Worm (Caenorhabditis elegans) whole organism, L4 larva: ENCODE measurements around the gene srh-177.

Experiments used
- F26F4.8 ChIP-seq: fragments of 200-800 bp; sonication (Bioruptor generic); conservative IDR thresholded peaks from 2 replicates; pipeline ENCODE4 v1.3.6; 2022; ENCODE audit warnings: missing genetic modification characterization, missing compliant biosample characterization
- F44E2.7 ChIP-seq: fragments of 200-800 bp; sonication (Bioruptor generic); IDR thresholded peaks from 2 replicates; pipeline ENCODE4 v2.1.2; 2022; ENCODE audit warnings: missing genetic modification characterization, missing compliant biosample characterization
- F49E8.2 ChIP-seq: sonication (generic microtip); optimal IDR thresholded peaks from 2 replicates; lab custom pipeline; 2016; ENCODE audit warnings: missing compliant biosample characterization, mild to moderate bottlenecking, missing genetic modification characterization, borderline replicate concordance
- Y48G9A.11 ChIP-seq: fragments of 200-800 bp; sonication (Bioruptor generic); IDR thresholded peaks from 2 replicates; pipeline ENCODE4 v1.3.6; 2022; ENCODE audit warnings: missing genetic modification reagents, missing genetic modification characterization, missing compliant biosample characterization
- Y75B8A.6 ChIP-seq: fragments of 200-800 bp; sonication (Bioruptor generic); IDR thresholded peaks from 2 replicates; pipeline ENCODE4 v1.3.6; 2022; ENCODE audit warnings: missing genetic modification reagents, missing genetic modification characterization, missing compliant biosample characterization
- ceh-20 ChIP-seq: fragments of 200-800 bp; sonication (Bioruptor generic); IDR thresholded peaks from 2 replicates; pipeline ENCODE4 v1.3.6; 2022; ENCODE audit warnings: missing genetic modification reagents, missing genetic modification characterization, missing compliant biosample characterization
- ceh-28 ChIP-seq: fragments of 150-350 bp; optimal IDR thresholded peaks from 2 replicates; lab custom pipeline; 2014; ENCODE audit warnings: missing biosample characterization, missing genetic modification reagents, missing genetic modification characterization
- ceh-82 ChIP-seq: sonication (generic microtip); optimal IDR thresholded peaks from 2 replicates; lab custom pipeline; 2017; ENCODE audit warnings: missing biosample characterization, missing genetic modification characterization
- ces-1 ChIP-seq: fragments of 150-350 bp; sonication (generic microtip); optimal IDR thresholded peaks from 4 replicates; lab custom pipeline; 2014; ENCODE audit warnings: missing biosample characterization, missing genetic modification reagents, missing genetic modification characterization
- duxl-1 ChIP-seq: sonication (generic microtip); optimal IDR thresholded peaks from 2 replicates; lab custom pipeline; 2016; ENCODE audit warnings: mild to moderate bottlenecking, missing genetic modification characterization, moderate library complexity, missing compliant biosample characterization; ENCODE audit not compliant: poor library complexity
- dve-1 ChIP-seq: sonication (generic microtip); optimal IDR thresholded peaks from 2 replicates; lab custom pipeline; 2017; ENCODE audit warnings: antibody characterized with exemption, mild to moderate bottlenecking, missing genetic modification characterization, missing compliant biosample characterization; ENCODE audit not compliant: insufficient read depth
- egl-27 ChIP-seq: sonication (generic microtip); optimal IDR thresholded peaks from 3 replicates; lab custom pipeline; 2017; ENCODE audit warnings: missing biosample characterization, missing genetic modification reagents, missing genetic modification characterization
- egl-43 ChIP-seq: fragments of 200-800 bp; sonication (Bioruptor generic); IDR thresholded peaks from 2 replicates; pipeline ENCODE4 v1.3.6; 2022; ENCODE audit warnings: missing genetic modification reagents, missing genetic modification characterization, missing compliant biosample characterization
- fkh-10 ChIP-seq: fragments of 150-350 bp; optimal IDR thresholded peaks from 2 replicates; lab custom pipeline; 2014; ENCODE audit warnings: missing biosample characterization, missing genetic modification reagents, missing genetic modification characterization
- gei-8 ChIP-seq: fragments of 200-800 bp; sonication (Bioruptor generic); optimal IDR thresholded peaks from 2 replicates; lab custom pipeline; 2018; ENCODE audit warnings: mild to moderate bottlenecking, missing genetic modification characterization, missing compliant biosample characterization
- hif-1 ChIP-seq, 2 experiments: sonication (generic microtip); optimal IDR thresholded peaks; 2 replicates each; lab custom pipeline; 2016 to 2017; ENCODE audit warnings: missing compliant biosample characterization in 2 of 2, missing genetic modification characterization in 2 of 2, missing genetic modification reagents in 2 of 2, missing genotype in 2 of 2, mild to moderate bottlenecking in 1 of 2
- hlh-11 ChIP-seq: fragments of 200-800 bp; sonication (Bioruptor generic); optimal IDR thresholded peaks from 2 replicates; lab custom pipeline; 2018; ENCODE audit warnings: mild to moderate bottlenecking, missing genetic modification characterization, missing compliant biosample characterization
- hlh-30 ChIP-seq: sonication (generic microtip); optimal IDR thresholded peaks from 2 replicates; lab custom pipeline; 2017; ENCODE audit warnings: antibody characterized with exemption, mild to moderate bottlenecking, missing genetic modification characterization, missing compliant biosample characterization; ENCODE audit not compliant: insufficient read depth
- hmg-1.1 ChIP-seq: fragments of 200-800 bp; sonication (Bioruptor generic); IDR thresholded peaks from 2 replicates; pipeline ENCODE4 v1.3.6; 2022; ENCODE audit warnings: missing genetic modification reagents, missing genetic modification characterization, missing compliant biosample characterization
- jun-1 ChIP-seq: fragments of 150-350 bp; optimal IDR thresholded peaks from 2 replicates; lab custom pipeline; 2014; ENCODE audit warnings: missing biosample characterization, missing genetic modification reagents, missing genetic modification characterization
- lin-1 ChIP-seq: fragments of 200-800 bp; sonication (Bioruptor generic); IDR thresholded peaks from 2 replicates; pipeline ENCODE4 v1.3.6; 2022; ENCODE audit warnings: missing genetic modification reagents, missing genetic modification characterization, missing compliant biosample characterization
- lin-13 ChIP-seq: fragments of 150-350 bp; optimal IDR thresholded peaks from 2 replicates; lab custom pipeline; 2014; ENCODE audit warnings: missing biosample characterization, missing genetic modification reagents, missing genetic modification characterization
- lin-15B ChIP-seq: fragments of 150-350 bp; sonication (generic microtip); optimal IDR thresholded peaks from 3 replicates; lab custom pipeline; 2014; ENCODE audit warnings: missing biosample characterization, missing genetic modification characterization
- lin-29 ChIP-seq: fragments of 200-800 bp; sonication (Bioruptor generic); IDR thresholded peaks from 2 replicates; pipeline ENCODE4 v1.3.6; 2022; ENCODE audit warnings: missing genetic modification reagents, missing genetic modification characterization, missing compliant biosample characterization
- mdt-29 ChIP-seq: fragments of 200-800 bp; sonication (Bioruptor generic); IDR thresholded peaks from 2 replicates; pipeline ENCODE4 v1.3.6; 2022; ENCODE audit warnings: missing genetic modification reagents, missing genetic modification characterization, missing compliant biosample characterization
- mep-1 ChIP-seq: fragments of 150-350 bp; sonication (generic microtip); optimal IDR thresholded peaks from 3 replicates; lab custom pipeline; 2014; ENCODE audit warnings: missing biosample characterization, missing genetic modification characterization
- mes-2 ChIP-seq: sonication (generic microtip); optimal IDR thresholded peaks from 2 replicates; lab custom pipeline; 2016; ENCODE audit warnings: missing genotype, mild to moderate bottlenecking, missing genetic modification characterization, missing compliant biosample characterization; ENCODE audit not compliant: poor library complexity, severe bottlenecking
- mxl-3 ChIP-seq: fragments of 200-800 bp; sonication (Bioruptor generic); optimal IDR thresholded peaks from 2 replicates; lab custom pipeline; 2018; ENCODE audit warnings: mild to moderate bottlenecking, missing genetic modification characterization, missing compliant biosample characterization
- nhr-111 ChIP-seq: fragments of 200-800 bp; sonication (Bioruptor generic); optimal IDR thresholded peaks from 2 replicates; lab custom pipeline; 2018; ENCODE audit warnings: mild to moderate bottlenecking, missing genetic modification characterization, missing compliant biosample characterization
- nhr-28 ChIP-seq: fragments of 150-350 bp; optimal IDR thresholded peaks from 2 replicates; lab custom pipeline; 2014; ENCODE audit warnings: missing biosample characterization, missing genetic modification characterization
- nhr-42 ChIP-seq: fragments of 200-800 bp; sonication (Bioruptor generic); IDR thresholded peaks from 2 replicates; pipeline ENCODE4 v1.3.6; 2022; ENCODE audit warnings: missing genetic modification characterization, missing compliant biosample characterization
- nhr-6 ChIP-seq: fragments of 150-350 bp; optimal IDR thresholded peaks from 2 replicates; lab custom pipeline; 2014; ENCODE audit warnings: missing biosample characterization, missing genetic modification characterization
- nhr-77 ChIP-seq: fragments of 150-350 bp; optimal IDR thresholded peaks from 2 replicates; lab custom pipeline; 2014; ENCODE audit warnings: missing biosample characterization, missing genetic modification characterization
- pha-4 ChIP-seq, 2 experiments: fragments of 150-350 bp in 1 of 2; fragments of 200-800 bp in 1 of 2; sonication (Bioruptor generic) in 1 of 2; IDR thresholded peaks in 1 of 2; optimal IDR thresholded peaks in 1 of 2; 2 replicates each; pipeline versions ENCODE4 v1.3.6 to Lab custom; 2014 to 2022; ENCODE audit warnings: missing genetic modification characterization in 2 of 2, missing genetic modification reagents in 2 of 2, missing biosample characterization in 1 of 2, missing compliant biosample characterization in 1 of 2
- php-3 ChIP-seq: fragments of 200-800 bp; sonication (Bioruptor generic); IDR thresholded peaks from 2 replicates; pipeline ENCODE4 v1.3.6; 2022; ENCODE audit warnings: missing genetic modification reagents, missing genetic modification characterization, missing compliant biosample characterization
- pqm-1 ChIP-seq: sonication (generic microtip); optimal IDR thresholded peaks from 2 replicates; lab custom pipeline; 2017; ENCODE audit warnings: missing biosample characterization, missing genetic modification characterization
- saeg-2 ChIP-seq: fragments of 200-800 bp; sonication (Bioruptor generic); IDR thresholded peaks from 2 replicates; pipeline ENCODE4 v1.3.6; 2022; ENCODE audit warnings: missing genetic modification reagents, missing genetic modification characterization, missing compliant biosample characterization
- snpc-4 ChIP-seq: fragments of 150-350 bp; optimal IDR thresholded peaks from 2 replicates; lab custom pipeline; 2014; ENCODE audit warnings: missing biosample characterization, missing genetic modification characterization
- tra-1 ChIP-seq: fragments of 200-800 bp; sonication (Bioruptor generic); IDR thresholded peaks from 2 replicates; pipeline ENCODE4 v1.3.6; 2022; ENCODE audit warnings: missing genetic modification reagents, missing genetic modification characterization, missing compliant biosample characterization
- unc-39 ChIP-seq: sonication (generic microtip); optimal IDR thresholded peaks from 2 replicates; lab custom pipeline; 2017; ENCODE audit warnings: missing biosample characterization, missing genetic modification characterization
- unc-62 ChIP-seq, 3 experiments: fragments of 150-350 bp in 1 of 3; sonication (generic microtip); optimal IDR thresholded peaks in 2 of 3; peaks in 1 of 3; 1 replicate in 1 of 3; 2 replicates in 2 of 3; lab custom pipeline; 2014 to 2017; ENCODE audit warnings: missing biosample characterization in 3 of 3, missing genetic modification characterization in 3 of 3, missing genetic modification reagents in 3 of 3, missing genotype in 1 of 3
- zfp-2 ChIP-seq: sonication (generic microtip); optimal IDR thresholded peaks from 2 replicates; lab custom pipeline; 2016; ENCODE audit warnings: mild to moderate bottlenecking, missing genetic modification characterization, missing compliant biosample characterization
- zfp-3 ChIP-seq: fragments of 200-800 bp; sonication (Bioruptor generic); conservative IDR thresholded peaks from 2 replicates; pipeline ENCODE4 v1.3.6; 2022; ENCODE audit warnings: missing genetic modification reagents, missing genetic modification characterization, missing compliant biosample characterization

The srh-177 gene

ce11 chrV:20412225-20412624, 43.2 kb upstream of the srh-177 start (continued):
- TF ChIP-seq ceh-20 (0 out of 2 replicates have a peak, but pooled peaks have one; percentile 42), nhr-111 (GFP tag; lab: Kevin White, UChicago) (no peak), egl-27 (tag; lab: Kevin White, UChicago) (no peak), pqm-1 (tag; lab: Kevin White, UChicago) (peak; percentile 31), mes-2 (tag; lab: Kevin White, UChicago) (no peak), pha-4 (GFP tag; IDR thresholded peaks at IDR 0.05; lab: Robert Waterston, UW) (peak; percentile 29; the same call in 1 of the 2 replicates), pha-4 (tag; optimal IDR thresholded peaks at IDR 0.05; lab: Kevin White, UChicago) (no peak), lin-13 (peak; percentile 12), zfp-2 (tag; lab: Kevin White, UChicago) (no peak), php-3 (0 out of 2 replicates have a peak, but pooled peaks have one; percentile 5), F44E2.7 (no peak), fkh-10 (no peak), mep-1 (tag; lab: Kevin White, UChicago) (peak; percentile 5), jun-1 (tag; lab: Kevin White, UChicago) (no peak), nhr-6 (tag; lab: Kevin White, UChicago) (peak; percentile 8), tra-1 (GFP tag; lab: Robert Waterston, UW) (0 out of 2 replicates have a peak, but pooled peaks have one; percentile 67), hlh-11 (tag; lab: Kevin White, UChicago) (peak; percentile 75), ces-1 (GFP tag; lab: Kevin White, UChicago) (no peak), zfp-3 (GFP tag; lab: Robert Waterston, UW) (no peak), unc-62 (GFP tag; optimal IDR thresholded peaks at IDR 0.05 in 1 of 2; lab: Kevin White, UChicago) (peak in 1 of 2 experiments; percentile 55), unc-62 (tag; optimal IDR thresholded peaks at IDR 0.05; lab: Kevin White, UChicago) (no peak), Y75B8A.6 (GFP tag; lab: Robert Waterston, UW) (0 out of 2 replicates have a peak, but pooled peaks have one; percentile 19), lin-29 (GFP tag; lab: Robert Waterston, UW) (no peak), Y48G9A.11 (no peak), snpc-4 (tag; lab: Kevin White, UChicago) (no peak), hlh-30 (tag; lab: Kevin White, UChicago) (peak; percentile 57), nhr-77 (tag; lab: Kevin White, UChicago) (peak; percentile 30), lin-1 (peak; percentile 76)

- TF ChIP-seq zfp-2 (tag; lab: Kevin White, UChicago) (no peak), F26F4.8 (GFP tag; lab: Robert Waterston, UW) (no peak), ceh-82 (tag; lab: Kevin White, UChicago) (no peak), zfp-3 (GFP tag; lab: Robert Waterston, UW) (no peak), lin-15B (tag; lab: Kevin White, UChicago) (no peak), mdt-29 (GFP tag; lab: Robert Waterston, UW) (no peak)
These were observed 42.6 kb upstream of the srh-177 start, which contains the start of gene F53H2.3 for ce11 chrV:20411659-20412058. Gene F53H2.3, minus strand, starts transcription at chrV:20411759.

ce11 chrV:20410285-20410684, 41.2 kb upstream of the srh-177 start:
- TF ChIP-seq saeg-2, result no peak
- no peak for TF ChIP-seq lin-15B (tag; lab: Kevin White, UChicago)
- TF ChIP-seq hif-1 (tag; optimal IDR thresholded peaks at IDR 0.05; lab: Kevin White, UChicago), result no peak
- no peak for TF ChIP-seq ceh-28
- no peak for TF ChIP-seq gei-8
- peak; percentile 30 for TF ChIP-seq dve-1 (tag; lab: Kevin White, UChicago)
- TF ChIP-seq unc-62 (GFP tag; optimal IDR thresholded peaks at IDR 0.05 in 1 of 2; lab: Kevin White, UChicago), result peak in 1 of 2 experiments; percentile 41
- TF ChIP-seq unc-62 (tag; optimal IDR thresholded peaks at IDR 0.05; lab: Kevin White, UChicago), result no peak
- no peak for TF ChIP-seq unc-39 (tag; lab: Kevin White, UChicago)
- peak; percentile 5 for TF ChIP-seq nhr-28 (tag; lab: Kevin White, UChicago)
- TF ChIP-seq hlh-11 (tag; lab: Kevin White, UChicago), result peak; percentile 2
- TF ChIP-seq hmg-1.1 (GFP tag; lab: Robert Waterston, UW), result no peak
- TF ChIP-seq php-3, result 0 out of 2 replicates have a peak, but pooled peaks have one; percentile 7
- TF ChIP-seq egl-43, result 0 out of 2 replicates have a peak, but pooled peaks have one; percentile 33
- TF ChIP-seq lin-13, result no peak
- peak; percentile 8 for TF ChIP-seq duxl-1 (tag; lab: Kevin White, UChicago)
- peak; percentile 17 for TF ChIP-seq mxl-3 (GFP tag; lab: Kevin White, UChicago)
- TF ChIP-seq nhr-42 (GFP tag; lab: Robert Waterston, UW), result no peak
- no peak for TF ChIP-seq F49E8.2
- TF ChIP-seq, all 104 proteins: peak for 8
